Worm (Caenorhabditis elegans) whole organism, mixed stage, embryonic: Measurements from ENCODE around the gene pole-4.
"Not testable (repeated sequence)": the region's sequence is repeated elsewhere in the genome, so short reads cannot be mapped to it uniquely, and the experiment has no call there.

ENCODE experiments used
- blmp-1 ChIP-seq: fragments of 150-350 bp; optimal IDR thresholded peaks from 2 replicates; lab custom pipeline; 2014; ENCODE audit warnings: missing biosample characterization, missing genetic modification characterization
- ces-1 ChIP-seq: fragments of 150-350 bp; optimal IDR thresholded peaks from 2 replicates; lab custom pipeline; 2014; ENCODE audit warnings: missing biosample characterization, missing genetic modification reagents, missing genetic modification characterization
- lin-32 ChIP-seq: fragments of 200-800 bp; sonication (Bioruptor generic); optimal IDR thresholded peaks from 2 replicates; lab custom pipeline; 2018; ENCODE audit warnings: mild to moderate bottlenecking, missing genetic modification characterization, missing compliant biosample characterization
- mep-1 ChIP-seq: fragments of 150-350 bp; optimal IDR thresholded peaks from 2 replicates; lab custom pipeline; 2017; ENCODE audit warnings: missing biosample characterization, missing genetic modification reagents, missing genetic modification characterization, inconsistent platforms
- nhr-12 ChIP-seq: fragments of 150-350 bp; optimal IDR thresholded peaks from 2 replicates; lab custom pipeline; 2014; ENCODE audit warnings: missing biosample characterization, missing genetic modification characterization
- snpc-4 ChIP-seq: fragments of 150-350 bp; optimal IDR thresholded peaks from 2 replicates; lab custom pipeline; 2014; ENCODE audit warnings: missing biosample characterization, missing genetic modification characterization
- unc-62 ChIP-seq: fragments of 150-350 bp; optimal IDR thresholded peaks from 2 replicates; lab custom pipeline; 2014; ENCODE audit warnings: missing biosample characterization, missing genetic modification reagents, missing genetic modification characterization

ce11 chrII:14988171-14988570 is 19.0 kb upstream of the pole-4 start, which contains the start of gene Y53F4B.43:
- TF ChIP-seq blmp-1 (tag; lab: Kevin White, UChicago); ces-1; unc-62 (GFP tag; lab: Kevin White, UChicago); snpc-4 (tag; lab: Kevin White, UChicago); lin-32 (GFP tag; lab: Kevin White, UChicago); nhr-12 (tag; lab: Kevin White, UChicago); mep-1 (tag; lab: Kevin White, UChicago): not testable (repeated sequence)
